Worm (Caenorhabditis elegans) whole organism, L2 larva: ENCODE data around the gene F13A2.2.

ENCODE experiments used
- C34F6.9 ChIP-seq: fragments of 150-350 bp; optimal IDR thresholded peaks from 2 replicates; lab custom pipeline; 2014; ENCODE audit warnings: missing biosample characterization, missing genetic modification characterization
- F13H6.1 ChIP-seq: sonication (generic microtip); optimal IDR thresholded peaks from 2 replicates; lab custom pipeline; 2016; ENCODE audit warnings: missing genetic modification characterization, missing compliant biosample characterization
- R02D3.7 ChIP-seq: fragments of 150-350 bp; optimal IDR thresholded peaks from 2 replicates; lab custom pipeline; 2014; ENCODE audit warnings: missing biosample characterization, missing genetic modification characterization
- Y55F3AM.14 ChIP-seq: fragments of 200-800 bp; sonication (Bioruptor generic); optimal IDR thresholded peaks from 2 replicates; lab custom pipeline; 2018; ENCODE audit warnings: mild to moderate bottlenecking, missing genetic modification characterization, missing compliant biosample characterization
- ZK546.5 ChIP-seq: sonication (generic microtip); optimal IDR thresholded peaks from 2 replicates; lab custom pipeline; 2017; ENCODE audit warnings: missing biosample characterization, missing genetic modification characterization
- alr-1 ChIP-seq: fragments of 150-350 bp; optimal IDR thresholded peaks from 2 replicates; lab custom pipeline; 2014; ENCODE audit warnings: missing biosample characterization, missing genetic modification characterization
- aly-2 ChIP-seq: fragments of 150-350 bp; optimal IDR thresholded peaks from 2 replicates; lab custom pipeline; 2014; ENCODE audit warnings: missing biosample characterization, missing genetic modification characterization
- ama-1 ChIP-seq: fragments of 150-350 bp; optimal IDR thresholded peaks from 2 replicates; lab custom pipeline; 2018; ENCODE audit warnings: inconsistent platforms
- blmp-1 ChIP-seq: sonication (generic microtip); optimal IDR thresholded peaks from 2 replicates; lab custom pipeline; 2017; ENCODE audit warnings: missing genetic modification characterization, mild to moderate bottlenecking, missing compliant biosample characterization, antibody characterized with exemption, moderate library complexity; ENCODE audit not compliant: insufficient read depth
- ceh-16 ChIP-seq: fragments of 150-350 bp; optimal IDR thresholded peaks from 2 replicates; lab custom pipeline; 2014; ENCODE audit warnings: missing biosample characterization, missing genetic modification characterization
- ceh-82 ChIP-seq: fragments of 150-350 bp; optimal IDR thresholded peaks from 2 replicates; lab custom pipeline; 2014; ENCODE audit warnings: missing biosample characterization, missing genetic modification characterization
- crh-2 ChIP-seq: sonication (generic microtip); optimal IDR thresholded peaks from 2 replicates; lab custom pipeline; 2017; ENCODE audit warnings: missing biosample characterization, missing genetic modification characterization
- dmd-4 ChIP-seq: sonication (generic microtip); optimal IDR thresholded peaks from 2 replicates; lab custom pipeline; 2017; ENCODE audit warnings: missing biosample characterization, missing genetic modification characterization
- egl-27 ChIP-seq: sonication (generic microtip); optimal IDR thresholded peaks from 3 replicates; lab custom pipeline; 2017; ENCODE audit warnings: missing biosample characterization, missing genetic modification reagents, missing genetic modification characterization
- elt-1 ChIP-seq: fragments of 150-350 bp; optimal IDR thresholded peaks from 2 replicates; lab custom pipeline; 2014; ENCODE audit warnings: missing biosample characterization, missing genetic modification characterization
- elt-3 ChIP-seq: sonication (generic microtip); optimal IDR thresholded peaks from 2 replicates; lab custom pipeline; 2017; ENCODE audit warnings: missing biosample characterization, missing genetic modification characterization
- fos-1 ChIP-seq: fragments of 150-350 bp; optimal IDR thresholded peaks from 2 replicates; lab custom pipeline; 2014; ENCODE audit warnings: missing biosample characterization, missing genetic modification characterization
- gmeb-1 ChIP-seq: fragments of 150-350 bp; optimal IDR thresholded peaks from 2 replicates; lab custom pipeline; 2014; ENCODE audit warnings: missing biosample characterization, missing genetic modification characterization
- lin-11 ChIP-seq: fragments of 150-350 bp; sonication (generic microtip); optimal IDR thresholded peaks from 2 replicates; lab custom pipeline; 2014; ENCODE audit warnings: missing biosample characterization, missing genetic modification characterization, inconsistent platforms, mixed read lengths
- lin-13 ChIP-seq: fragments of 150-350 bp; optimal IDR thresholded peaks from 2 replicates; lab custom pipeline; 2014; ENCODE audit warnings: missing biosample characterization, missing genetic modification reagents, missing genetic modification characterization
- lin-39 ChIP-seq: fragments of 150-350 bp; optimal IDR thresholded peaks from 2 replicates; lab custom pipeline; 2014; ENCODE audit warnings: missing biosample characterization, missing genetic modification reagents, missing genetic modification characterization
- lsy-2 ChIP-seq, 2 experiments: fragments of 150-350 bp in 1 of 2; sonication (generic microtip) in 1 of 2; optimal IDR thresholded peaks; 2 replicates each; lab custom pipeline; 2014 to 2017; ENCODE audit warnings: missing biosample characterization in 2 of 2, missing genetic modification characterization in 2 of 2
- mab-5 ChIP-seq: fragments of 150-350 bp; optimal IDR thresholded peaks from 2 replicates; lab custom pipeline; 2014; ENCODE audit warnings: missing biosample characterization, missing genetic modification characterization
- mbf-1 ChIP-seq: sonication (generic microtip); optimal IDR thresholded peaks from 2 replicates; lab custom pipeline; 2017; ENCODE audit warnings: missing biosample characterization, missing genetic modification characterization
- mdl-1 ChIP-seq, 2 experiments: fragments of 150-350 bp in 1 of 2; sonication (generic microtip) in 1 of 2; optimal IDR thresholded peaks; 2 replicates each; lab custom pipeline; 2017; ENCODE audit warnings: missing biosample characterization in 2 of 2, missing genetic modification characterization in 2 of 2
- nhr-10 ChIP-seq: sonication (generic microtip); optimal IDR thresholded peaks from 2 replicates; lab custom pipeline; 2017; ENCODE audit warnings: missing biosample characterization, missing genetic modification characterization
- nhr-11 ChIP-seq: fragments of 150-350 bp; optimal IDR thresholded peaks from 2 replicates; lab custom pipeline; 2014; ENCODE audit warnings: missing biosample characterization, missing genetic modification characterization
- nhr-12 ChIP-seq: fragments of 150-350 bp; optimal IDR thresholded peaks from 2 replicates; lab custom pipeline; 2014; ENCODE audit warnings: missing biosample characterization, missing genetic modification characterization
- nhr-129 ChIP-seq: fragments of 150-350 bp; optimal IDR thresholded peaks from 2 replicates; lab custom pipeline; 2014; ENCODE audit warnings: missing biosample characterization, missing genetic modification characterization
- nhr-21 ChIP-seq: fragments of 150-350 bp; optimal IDR thresholded peaks from 2 replicates; lab custom pipeline; 2014; ENCODE audit warnings: missing biosample characterization, missing genetic modification characterization
- nhr-23 ChIP-seq: fragments of 150-350 bp; optimal IDR thresholded peaks from 2 replicates; lab custom pipeline; 2014; ENCODE audit warnings: missing biosample characterization, missing genetic modification reagents, missing genetic modification characterization
- nhr-237 ChIP-seq: fragments of 150-350 bp; optimal IDR thresholded peaks from 2 replicates; lab custom pipeline; 2014; ENCODE audit warnings: missing biosample characterization, missing genetic modification characterization
- nhr-25 ChIP-seq: fragments of 150-350 bp; sonication (generic microtip); optimal IDR thresholded peaks from 3 replicates; lab custom pipeline; 2014; ENCODE audit warnings: missing biosample characterization, missing genetic modification characterization
- nhr-6 ChIP-seq: fragments of 150-350 bp; optimal IDR thresholded peaks from 2 replicates; lab custom pipeline; 2014; ENCODE audit warnings: missing biosample characterization, missing genetic modification characterization
- nhr-77 ChIP-seq: fragments of 150-350 bp; optimal IDR thresholded peaks from 2 replicates; lab custom pipeline; 2014; ENCODE audit warnings: missing biosample characterization, missing genetic modification characterization
- peb-1 ChIP-seq: fragments of 150-350 bp; optimal IDR thresholded peaks from 2 replicates; lab custom pipeline; 2014; ENCODE audit warnings: missing biosample characterization, missing genetic modification characterization
- sem-4 ChIP-seq: fragments of 150-350 bp; optimal IDR thresholded peaks from 2 replicates; lab custom pipeline; 2014; ENCODE audit warnings: missing biosample characterization, missing genetic modification reagents, missing genetic modification characterization
- skn-1 ChIP-seq: sonication (generic microtip); optimal IDR thresholded peaks from 2 replicates; lab custom pipeline; 2017; ENCODE audit warnings: missing biosample characterization, missing genetic modification characterization
- sma-3 ChIP-seq: sonication (generic microtip); optimal IDR thresholded peaks from 2 replicates; lab custom pipeline; 2016; ENCODE audit warnings: missing genetic modification reagents, missing genetic modification characterization, missing compliant biosample characterization
- sma-9 ChIP-seq, 2 experiments: fragments of 150-350 bp in 1 of 2; sonication (generic microtip) in 1 of 2; optimal IDR thresholded peaks; 2 replicates each; lab custom pipeline; 2014 to 2016; ENCODE audit warnings: missing genetic modification characterization in 2 of 2, mild to moderate bottlenecking in 1 of 2, missing biosample characterization in 1 of 2, missing compliant biosample characterization in 1 of 2, missing genetic modification reagents in 1 of 2, moderate library complexity in 1 of 2
- snpc-4 ChIP-seq: fragments of 150-350 bp; optimal IDR thresholded peaks from 2 replicates; lab custom pipeline; 2014; ENCODE audit warnings: missing biosample characterization, missing genetic modification characterization
- unc-39 ChIP-seq: fragments of 150-350 bp; optimal IDR thresholded peaks from 2 replicates; lab custom pipeline; 2014; ENCODE audit warnings: missing biosample characterization, missing genetic modification characterization
- unc-55 ChIP-seq: fragments of 150-350 bp; sonication (generic microtip); optimal IDR thresholded peaks from 3 replicates; lab custom pipeline; 2014; ENCODE audit warnings: missing biosample characterization, missing genetic modification reagents, missing genetic modification characterization
- unc-62 ChIP-seq: fragments of 150-350 bp; optimal IDR thresholded peaks from 2 replicates; lab custom pipeline; 2014; ENCODE audit warnings: missing biosample characterization, missing genetic modification reagents, missing genetic modification characterization
- zag-1 ChIP-seq: fragments of 150-350 bp; optimal IDR thresholded peaks from 2 replicates; lab custom pipeline; 2014; ENCODE audit warnings: missing biosample characterization, missing genetic modification characterization
- ztf-1 ChIP-seq: fragments of 200-800 bp; sonication (Bioruptor generic); conservative IDR thresholded peaks from 2 replicates; pipeline ENCODE4 v1.3.6; 2022; ENCODE audit warnings: missing genetic modification characterization, missing compliant biosample characterization
- ztf-11 ChIP-seq: sonication (generic microtip); optimal IDR thresholded peaks from 2 replicates; lab custom pipeline; 2017; ENCODE audit warnings: missing biosample characterization, missing genetic modification characterization
- ztf-4 ChIP-seq: fragments of 150-350 bp; optimal IDR thresholded peaks from 2 replicates; lab custom pipeline; 2014; ENCODE audit warnings: missing biosample characterization, missing genetic modification characterization

Gene F13A2.2

ce11 chrV:4371309-4371933, 13.0 kb downstream of the F13A2.2 start, which contains the start of the genes gmpr-1 and fipp-1:
Gene gmpr-1 (minus strand): TSS chrV:4371383.
Gene fipp-1 (plus strand): TSS chrV:4371807.
- peak; percentile 40 to 77 for TF ChIP-seq lsy-2 (tag; optimal IDR thresholded peaks at IDR 0.05; lab: Kevin White, UChicago)
- TF ChIP-seq snpc-4 (tag; lab: Kevin White, UChicago): no peak
- TF ChIP-seq ama-1 (lab: Kevin White, UChicago): no peak
- TF ChIP-seq F13H6.1: peak; percentile 40
- TF ChIP-seq lin-13 (GFP tag; lab: Kevin White, UChicago): no peak
- peak; percentile 38 for TF ChIP-seq nhr-129 (tag; lab: Kevin White, UChicago)
- TF ChIP-seq ceh-82: no peak
- TF ChIP-seq gmeb-1 (tag; lab: Kevin White, UChicago): peak; percentile 73
- no peak for TF ChIP-seq lin-11 (tag; lab: Kevin White, UChicago)
- TF ChIP-seq nhr-6 (tag; lab: Kevin White, UChicago): peak; percentile 27
- TF ChIP-seq ztf-1 (GFP tag; lab: Robert Waterston, UW): no peak
- peak; percentile 36 for TF ChIP-seq sma-3 (GFP tag; lab: Kevin White, UChicago)
- no peak for TF ChIP-seq peb-1 (tag; lab: Kevin White, UChicago)
- no peak for TF ChIP-seq elt-1 (tag; lab: Kevin White, UChicago)
- TF ChIP-seq nhr-237 (tag; lab: Kevin White, UChicago): no peak
- no peak for TF ChIP-seq nhr-23 (tag; lab: Kevin White, UChicago)
- no peak for TF ChIP-seq nhr-10
- TF ChIP-seq elt-3: no peak
- no peak for TF ChIP-seq ztf-4 (tag; lab: Kevin White, UChicago)
- peak; percentile 65 for TF ChIP-seq crh-2
- peak; percentile 16 for TF ChIP-seq sma-9 (GFP tag; optimal IDR thresholded peaks at IDR 0.05; lab: Kevin White, UChicago)
- no peak for TF ChIP-seq sma-9 (tag; optimal IDR thresholded peaks at IDR 0.05; lab: Kevin White, UChicago)
- TF ChIP-seq R02D3.7 (tag; lab: Kevin White, UChicago): no peak
- TF ChIP-seq nhr-12 (tag; lab: Kevin White, UChicago): no peak
- no peak for TF ChIP-seq Y55F3AM.14 (GFP tag; lab: Kevin White, UChicago)
- TF ChIP-seq mab-5: peak; percentile 39
- no peak for TF ChIP-seq ZK546.5
- TF ChIP-seq aly-2: no peak
- no peak for TF ChIP-seq alr-1 (tag; lab: Kevin White, UChicago)
- peak; percentile 79 for TF ChIP-seq unc-55 (GFP tag; lab: Kevin White, UChicago)
- TF ChIP-seq sem-4 (tag; lab: Kevin White, UChicago): no peak
- TF ChIP-seq unc-62 (GFP tag; lab: Kevin White, UChicago): no peak
- TF ChIP-seq zag-1 (tag; lab: Kevin White, UChicago): no peak
- TF ChIP-seq mbf-1 (tag; lab: Kevin White, UChicago): no peak
- no peak for TF ChIP-seq nhr-11 (tag; lab: Kevin White, UChicago)
- TF ChIP-seq nhr-77 (tag; lab: Kevin White, UChicago): no peak
- TF ChIP-seq lin-39 (tag; lab: Kevin White, UChicago): no peak
- no peak for TF ChIP-seq nhr-21 (tag; lab: Kevin White, UChicago)
- no peak for TF ChIP-seq fos-1
- no peak for TF ChIP-seq unc-39 (tag; lab: Kevin White, UChicago)
- TF ChIP-seq ceh-16 (tag; lab: Kevin White, UChicago): no peak
- peak; percentile 27 for TF ChIP-seq egl-27 (tag; lab: Kevin White, UChicago)
- no peak for TF ChIP-seq ztf-11
- peak; percentile 57 for TF ChIP-seq nhr-25
- no peak for TF ChIP-seq blmp-1 (tag; lab: Kevin White, UChicago)
- no peak for TF ChIP-seq mdl-1 (tag; optimal IDR thresholded peaks at IDR 0.05; lab: Kevin White, UChicago)
- peak; percentile 60 for TF ChIP-seq C34F6.9
- TF ChIP-seq dmd-4 (tag; lab: Kevin White, UChicago): no peak
- TF ChIP-seq skn-1 (tag; lab: Kevin White, UChicago): no peak
